Worm (Caenorhabditis elegans) whole organism, late embryonic: ENCODE results near the gene ech-3.
A peak's percentile ranks its signal among the peaks of the same experiment; 100 is the strongest.

Experiments used
- C38D4.7 ChIP-seq: fragments of 200-800 bp; sonication (Bioruptor generic); optimal IDR thresholded peaks from 2 replicates; lab custom pipeline; 2018; ENCODE audit warnings: mild to moderate bottlenecking, missing genetic modification characterization, moderate library complexity, missing compliant biosample characterization
- F13H6.1 ChIP-seq: sonication (generic microtip); optimal IDR thresholded peaks from 2 replicates; lab custom pipeline; 2016; ENCODE audit warnings: missing genetic modification characterization, missing compliant biosample characterization
- K09A11.1 ChIP-seq: sonication (generic microtip); optimal IDR thresholded peaks from 2 replicates; lab custom pipeline; 2017; ENCODE audit warnings: antibody characterized with exemption, mild to moderate bottlenecking, missing genetic modification characterization, missing compliant biosample characterization; ENCODE audit not compliant: insufficient read depth
- T23F11.4 ChIP-seq: fragments of 200-800 bp; sonication (Bioruptor generic); optimal IDR thresholded peaks from 2 replicates; lab custom pipeline; 2018; ENCODE audit warnings: mild to moderate bottlenecking, missing genetic modification characterization, missing compliant biosample characterization
- ama-1 ChIP-seq: fragments of 150-350 bp; optimal IDR thresholded peaks from 2 replicates; lab custom pipeline; 2014
- ceh-18 ChIP-seq: sonication (generic microtip); optimal IDR thresholded peaks from 2 replicates; lab custom pipeline; 2016; ENCODE audit warnings: missing genetic modification characterization, missing compliant biosample characterization
- ceh-19 ChIP-seq: fragments of 200-800 bp; sonication (Bioruptor generic); optimal IDR thresholded peaks from 2 replicates; lab custom pipeline; 2018; ENCODE audit warnings: mild to moderate bottlenecking, missing genetic modification characterization, missing compliant biosample characterization
- ceh-2 ChIP-seq: sonication (generic microtip); optimal IDR thresholded peaks from 2 replicates; lab custom pipeline; 2016; ENCODE audit warnings: missing genotype, missing genetic modification characterization, missing compliant biosample characterization
- ceh-22 ChIP-seq: sonication (generic microtip); optimal IDR thresholded peaks from 2 replicates; lab custom pipeline; 2017; ENCODE audit warnings: missing biosample characterization, missing genetic modification characterization
- ceh-24 ChIP-seq: sonication (generic microtip); optimal IDR thresholded peaks from 2 replicates; lab custom pipeline; 2016; ENCODE audit warnings: mild to moderate bottlenecking, missing genetic modification characterization, missing compliant biosample characterization
- ceh-30 ChIP-seq: fragments of 150-350 bp; optimal IDR thresholded peaks from 2 replicates; lab custom pipeline; 2014; ENCODE audit warnings: missing biosample characterization, missing genetic modification characterization
- ceh-45 ChIP-seq: fragments of 200-800 bp; sonication (Bioruptor generic); IDR thresholded peaks from 2 replicates; pipeline ENCODE4 v1.3.6; 2022; ENCODE audit warnings: missing genetic modification reagents, missing genetic modification characterization, missing compliant biosample characterization
- ceh-48 ChIP-seq: sonication (generic microtip); optimal IDR thresholded peaks from 2 replicates; lab custom pipeline; 2016; ENCODE audit warnings: missing genetic modification characterization, inconsistent platforms, missing compliant biosample characterization
- ceh-6 ChIP-seq: fragments of 200-800 bp; sonication (Bioruptor generic); optimal IDR thresholded peaks from 2 replicates; lab custom pipeline; 2018; ENCODE audit warnings: mild to moderate bottlenecking, missing genetic modification characterization, missing compliant biosample characterization
- ceh-9 ChIP-seq: sonication (generic microtip); optimal IDR thresholded peaks from 2 replicates; lab custom pipeline; 2016; ENCODE audit warnings: mild to moderate bottlenecking, missing genetic modification characterization, inconsistent platforms, missing compliant biosample characterization
- che-1 ChIP-seq: sonication (generic microtip); optimal IDR thresholded peaks from 2 replicates; lab custom pipeline; 2016; ENCODE audit warnings: mild to moderate bottlenecking, missing genetic modification characterization, missing compliant biosample characterization
- dmd-4 ChIP-seq: sonication (generic microtip); optimal IDR thresholded peaks from 2 replicates; lab custom pipeline; 2016; ENCODE audit warnings: borderline replicate concordance, missing genetic modification characterization, missing compliant biosample characterization
- elt-2 ChIP-seq: sonication (generic microtip); optimal IDR thresholded peaks from 2 replicates; lab custom pipeline; 2016; ENCODE audit warnings: missing genetic modification reagents, missing genetic modification characterization, missing compliant biosample characterization
- elt-4 ChIP-seq: sonication (generic microtip); optimal IDR thresholded peaks from 2 replicates; lab custom pipeline; 2016; ENCODE audit warnings: missing genetic modification characterization, missing compliant biosample characterization
- ets-4 ChIP-seq: sonication (generic microtip); optimal IDR thresholded peaks from 2 replicates; lab custom pipeline; 2016; ENCODE audit warnings: missing genetic modification characterization, missing compliant biosample characterization
- eyg-1 ChIP-seq: sonication (generic microtip); optimal IDR thresholded peaks from 2 replicates; lab custom pipeline; 2016; ENCODE audit warnings: missing genotype, missing genetic modification characterization, missing compliant biosample characterization
- fkh-10 ChIP-seq: fragments of 150-350 bp; optimal IDR thresholded peaks from 2 replicates; lab custom pipeline; 2014; ENCODE audit warnings: missing biosample characterization, missing genetic modification reagents, missing genetic modification characterization
- gmeb-2 ChIP-seq: sonication (generic microtip); optimal IDR thresholded peaks from 2 replicates; lab custom pipeline; 2016; ENCODE audit warnings: missing genetic modification characterization, inconsistent platforms, missing compliant biosample characterization
- hlh-13 ChIP-seq: fragments of 200-800 bp; sonication (Bioruptor generic); optimal IDR thresholded peaks from 2 replicates; lab custom pipeline; 2018; ENCODE audit warnings: mild to moderate bottlenecking, missing genetic modification characterization, missing compliant biosample characterization
- hlh-15 ChIP-seq: sonication (generic microtip); optimal IDR thresholded peaks from 2 replicates; lab custom pipeline; 2016; ENCODE audit warnings: missing genetic modification characterization, missing compliant biosample characterization
- hlh-6 ChIP-seq: sonication (generic microtip); optimal IDR thresholded peaks from 2 replicates; lab custom pipeline; 2016; ENCODE audit warnings: missing genotype, missing genetic modification characterization, missing compliant biosample characterization
- hlh-8 ChIP-seq: sonication (generic microtip); optimal IDR thresholded peaks from 2 replicates; lab custom pipeline; 2016; ENCODE audit warnings: missing genotype, missing genetic modification characterization, missing compliant biosample characterization
- lim-6 ChIP-seq: sonication (generic microtip); optimal IDR thresholded peaks from 2 replicates; lab custom pipeline; 2016; ENCODE audit warnings: missing genetic modification characterization, missing compliant biosample characterization
- lin-11 ChIP-seq: fragments of 200-800 bp; sonication (Bioruptor generic); optimal IDR thresholded peaks from 2 replicates; lab custom pipeline; 2018; ENCODE audit warnings: mild to moderate bottlenecking, missing genetic modification characterization, missing compliant biosample characterization
- nhr-11 ChIP-seq: fragments of 150-350 bp; optimal IDR thresholded peaks from 2 replicates; lab custom pipeline; 2014; ENCODE audit warnings: missing biosample characterization, missing genetic modification characterization
- nhr-232 ChIP-seq: sonication (generic microtip); optimal IDR thresholded peaks from 2 replicates; lab custom pipeline; 2016; ENCODE audit warnings: missing genetic modification characterization, missing compliant biosample characterization
- pat-9 ChIP-seq: fragments of 200-800 bp; sonication (Bioruptor generic); optimal IDR thresholded peaks from 2 replicates; lab custom pipeline; 2018; ENCODE audit warnings: mild to moderate bottlenecking, missing genetic modification characterization, moderate library complexity, missing compliant biosample characterization
- pax-1 ChIP-seq: fragments of 150-350 bp; optimal IDR thresholded peaks from 2 replicates; lab custom pipeline; 2014; ENCODE audit warnings: missing biosample characterization, missing genetic modification characterization
- pha-4 ChIP-seq: fragments of 150-350 bp; optimal IDR thresholded peaks from 2 replicates; lab custom pipeline; 2018; ENCODE audit warnings: missing biosample characterization, missing genetic modification reagents, missing genetic modification characterization
- pqm-1 ChIP-seq: sonication (generic microtip); optimal IDR thresholded peaks from 2 replicates; lab custom pipeline; 2016; ENCODE audit warnings: missing genetic modification characterization, missing compliant biosample characterization
- pros-1 ChIP-seq: fragments of 150-350 bp; optimal IDR thresholded peaks from 2 replicates; lab custom pipeline; 2014; ENCODE audit warnings: missing biosample characterization, missing genetic modification reagents, missing genetic modification characterization
- ref-2 ChIP-seq: sonication (generic microtip); optimal IDR thresholded peaks from 2 replicates; lab custom pipeline; 2016; ENCODE audit warnings: missing genetic modification characterization, missing compliant biosample characterization
- sdc-2 ChIP-seq: sonication (generic microtip); optimal IDR thresholded peaks from 2 replicates; lab custom pipeline; 2016; ENCODE audit warnings: missing genotype, missing genetic modification characterization, missing compliant biosample characterization
- sox-4 ChIP-seq: sonication (generic microtip); optimal IDR thresholded peaks from 2 replicates; lab custom pipeline; 2017; ENCODE audit warnings: mild to moderate bottlenecking, missing genetic modification characterization, inconsistent platforms, missing compliant biosample characterization
- syd-9 ChIP-seq: sonication (generic microtip); optimal IDR thresholded peaks from 2 replicates; lab custom pipeline; 2016; ENCODE audit warnings: mild to moderate bottlenecking, missing genetic modification characterization, moderate library complexity, missing compliant biosample characterization
- tbx-2 ChIP-seq: sonication (generic microtip); optimal IDR thresholded peaks from 2 replicates; lab custom pipeline; 2016; ENCODE audit warnings: missing genetic modification characterization, missing compliant biosample characterization
- tbx-7 ChIP-seq: sonication (generic microtip); optimal IDR thresholded peaks from 2 replicates; lab custom pipeline; 2016; ENCODE audit warnings: missing genotype, missing genetic modification characterization, missing compliant biosample characterization
- unc-3 ChIP-seq, 2 experiments: fragments of 200-800 bp in 1 of 2; sonication (Bioruptor generic) in 1 of 2; sonication (generic microtip) in 1 of 2; conservative IDR thresholded peaks in 1 of 2; optimal IDR thresholded peaks in 1 of 2; 2 replicates each; pipeline versions ENCODE4 v1.3.6 to Lab custom; 2016 to 2022; ENCODE audit warnings: missing compliant biosample characterization in 2 of 2, missing genetic modification characterization in 2 of 2, missing genetic modification reagents in 1 of 2
- unc-42 ChIP-seq: sonication (generic microtip); optimal IDR thresholded peaks from 2 replicates; lab custom pipeline; 2016; ENCODE audit warnings: missing genotype, missing genetic modification characterization, missing compliant biosample characterization
- zip-5 ChIP-seq: sonication (generic microtip); optimal IDR thresholded peaks from 2 replicates; lab custom pipeline; 2016; ENCODE audit warnings: missing genetic modification characterization, missing compliant biosample characterization
- ztf-16 ChIP-seq: sonication (generic microtip); optimal IDR thresholded peaks from 2 replicates; lab custom pipeline; 2017; ENCODE audit warnings: missing genetic modification characterization, missing compliant biosample characterization

ech-3 gene

DNA sequence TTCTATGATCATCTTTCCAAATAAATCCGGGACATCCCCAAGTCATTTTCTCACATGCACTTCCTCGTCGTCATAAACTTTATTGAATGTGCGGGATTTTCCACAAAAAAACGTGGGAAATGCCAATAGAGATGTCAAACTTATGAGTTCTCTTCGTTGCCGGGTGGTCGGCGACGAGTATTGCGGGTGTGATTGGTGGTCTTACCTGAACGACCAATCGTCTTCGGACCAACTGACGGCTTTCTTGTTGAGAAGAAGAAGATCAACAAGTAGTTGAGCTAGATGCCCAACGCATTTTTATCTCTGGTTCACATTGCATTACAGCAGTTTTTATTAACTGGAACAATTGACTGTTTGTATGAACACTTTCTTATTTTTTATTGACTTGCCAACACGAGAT is 26.9 kb upstream of the ech-3 start:
- TF ChIP-seq ama-1 (lab: Kevin White, UChicago) (no peak), elt-4 (tag; lab: Kevin White, UChicago) (no peak), fkh-10 (GFP tag; lab: Kevin White, UChicago) (no peak), pros-1 (tag; lab: Kevin White, UChicago) (no peak), nhr-232 (tag; lab: Kevin White, UChicago) (no peak), ceh-2 (tag; lab: Kevin White, UChicago) (no peak), K09A11.1 (tag; lab: Kevin White, UChicago) (no peak), ceh-9 (tag; lab: Kevin White, UChicago) (no peak), ceh-22 (tag; lab: Kevin White, UChicago) (no peak), unc-42 (tag; lab: Kevin White, UChicago) (no peak), ceh-48 (tag; lab: Kevin White, UChicago) (no peak), pax-1 (tag; lab: Kevin White, UChicago) (no peak), T23F11.4 (GFP tag; lab: Kevin White, UChicago) (no peak)

DNA sequence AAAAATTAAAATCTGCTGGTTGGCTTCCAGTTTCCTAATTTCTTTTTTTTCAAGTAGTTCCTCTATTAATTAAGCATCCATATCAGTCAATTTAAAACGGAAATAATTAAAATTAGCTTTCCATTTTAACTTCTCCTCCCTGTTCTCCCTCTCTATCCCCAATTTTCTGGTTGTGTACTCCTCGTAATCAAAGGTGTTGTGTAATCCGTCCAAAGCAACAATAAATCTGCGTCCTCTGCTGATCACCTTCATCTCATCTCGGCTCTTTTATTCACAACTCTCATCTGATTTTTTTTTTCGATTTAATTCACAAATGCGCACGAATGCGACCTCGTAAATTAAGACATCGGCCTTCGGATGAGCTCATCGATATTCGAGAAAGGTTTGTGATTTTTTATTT is 26.1 kb upstream of the ech-3 start, which contains the start of gene Y97E10AR.2:
Y97E10AR.2 (plus strand) TSS at position 301 of the 400 bp plus-strand sequence.
- TF ChIP-seq unc-3 (GFP tag; conservative IDR thresholded peaks at IDR 0.05; lab: Robert Waterston, UW) (no peak), unc-3 (tag; optimal IDR thresholded peaks at IDR 0.05; lab: Kevin White, UChicago) (no peak), ceh-18 (no peak), hlh-13 (GFP tag; lab: Kevin White, UChicago) (no peak), sdc-2 (tag; lab: Kevin White, UChicago) (no peak), ceh-45 (GFP tag; lab: Robert Waterston, UW) (no peak), gmeb-2 (tag; lab: Kevin White, UChicago) (no peak), ceh-6 (GFP tag; lab: Kevin White, UChicago) (no peak)
- TF ChIP-seq, all 69 proteins: peak for 0

DNA sequence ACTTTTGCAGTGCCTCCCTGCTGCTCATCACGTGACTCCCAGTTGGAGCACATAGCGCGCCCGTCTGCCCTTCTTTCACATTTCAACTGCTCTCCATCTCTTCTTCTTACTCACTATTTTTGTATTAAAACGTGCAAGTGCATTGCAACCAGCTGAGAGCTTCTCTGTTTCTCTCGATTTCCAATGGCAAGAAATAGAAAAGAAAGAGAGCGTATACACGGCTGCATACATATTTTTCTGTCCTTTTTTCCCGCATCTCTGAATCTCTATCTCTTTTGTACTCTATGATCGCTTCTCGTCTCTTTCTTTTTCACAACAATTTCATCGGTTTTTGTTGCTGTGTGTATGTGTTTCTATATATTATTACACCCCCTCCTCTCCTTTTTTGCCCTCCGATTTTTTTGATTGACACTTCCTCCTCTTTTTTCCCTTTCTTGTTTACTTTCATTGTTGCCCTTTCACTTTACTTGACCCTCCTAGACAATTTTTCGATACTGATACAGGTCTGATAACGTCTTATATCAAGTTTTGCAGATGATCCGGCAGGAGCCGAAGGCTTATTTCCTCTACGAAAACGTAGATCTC is 21.0 kb upstream of the ech-3 start, which contains the start of gene Y97E10AR.1:
Y97E10AR.1 (plus strand) TSS at position 535 of the 585 bp plus-strand sequence.
- TF ChIP-seq che-1 (tag; lab: Kevin White, UChicago) (no peak), tbx-7 (tag; lab: Kevin White, UChicago) (no peak), ref-2 (tag; lab: Kevin White, UChicago) (peak; percentile 53), ama-1 (lab: Kevin White, UChicago) (no peak), ceh-19 (GFP tag; lab: Kevin White, UChicago) (peak; percentile 78), ceh-2 (tag; lab: Kevin White, UChicago) (peak; percentile 34), ets-4 (tag; lab: Kevin White, UChicago) (peak; percentile 61), dmd-4 (tag; lab: Kevin White, UChicago) (no peak), tbx-2 (tag; lab: Kevin White, UChicago) (peak; percentile 74), sox-4 (tag; lab: Kevin White, UChicago) (no peak), ceh-48 (tag; lab: Kevin White, UChicago) (peak; percentile 39), ztf-16 (tag; lab: Kevin White, UChicago) (no peak), F13H6.1 (tag; lab: Kevin White, UChicago) (peak; percentile 68), unc-42 (tag; lab: Kevin White, UChicago) (peak; percentile 86), pat-9 (no peak), lin-11 (no peak), hlh-15 (tag; lab: Kevin White, UChicago) (no peak), ceh-22 (tag; lab: Kevin White, UChicago) (no peak), hlh-8 (tag; lab: Kevin White, UChicago) (peak; percentile 77), pros-1 (tag; lab: Kevin White, UChicago) (peak; percentile 68), syd-9 (peak; percentile 73), elt-2 (tag; lab: Kevin White, UChicago) (peak; percentile 40), ceh-18 (peak; percentile 98), pha-4 (tag; lab: Kevin White, UChicago) (no peak), zip-5 (tag; lab: Kevin White, UChicago) (no peak), elt-4 (tag; lab: Kevin White, UChicago) (no peak), eyg-1 (tag; lab: Kevin White, UChicago) (no peak), lim-6 (tag; lab: Kevin White, UChicago) (no peak), unc-3 (GFP tag; conservative IDR thresholded peaks at IDR 0.05; lab: Robert Waterston, UW) (no peak), unc-3 (tag; optimal IDR thresholded peaks at IDR 0.05; lab: Kevin White, UChicago) (peak; percentile 47), pqm-1 (peak; percentile 12), ceh-30 (tag; lab: Kevin White, UChicago) (peak; percentile 50), C38D4.7 (GFP tag; lab: Kevin White, UChicago) (peak; percentile 31), ceh-24 (no peak), nhr-11 (tag; lab: Kevin White, UChicago) (no peak), hlh-13 (GFP tag; lab: Kevin White, UChicago) (no peak), hlh-6 (tag; lab: Kevin White, UChicago) (no peak), ceh-6 (GFP tag; lab: Kevin White, UChicago) (no peak)
